Worm (Caenorhabditis elegans) whole organism, L3 larva: ENCODE measurements around the gene T07A9.14.

Experiments used
- R02D3.7 ChIP-seq: fragments of 150-350 bp; optimal IDR thresholded peaks from 2 replicates; lab custom pipeline; 2014; ENCODE audit warnings: missing biosample characterization, missing genetic modification characterization
- ZK546.5 ChIP-seq: sonication (generic microtip); optimal IDR thresholded peaks from 2 replicates; lab custom pipeline; 2017; ENCODE audit warnings: missing biosample characterization, missing genetic modification characterization
- aly-2 ChIP-seq: fragments of 150-350 bp; optimal IDR thresholded peaks from 2 replicates; lab custom pipeline; 2014; ENCODE audit warnings: missing biosample characterization, missing genetic modification characterization
- ceh-28 ChIP-seq: fragments of 150-350 bp; optimal IDR thresholded peaks from 2 replicates; lab custom pipeline; 2014; ENCODE audit warnings: missing biosample characterization, missing genetic modification reagents, missing genetic modification characterization
- ceh-82 ChIP-seq: fragments of 150-350 bp; optimal IDR thresholded peaks from 2 replicates; lab custom pipeline; 2014; ENCODE audit warnings: missing biosample characterization, missing genetic modification characterization
- ceh-9 ChIP-seq: sonication (generic microtip); optimal IDR thresholded peaks from 2 replicates; lab custom pipeline; 2018; ENCODE audit warnings: missing biosample characterization, missing genetic modification characterization
- daf-12 ChIP-seq: fragments of 150-350 bp; optimal IDR thresholded peaks from 2 replicates; lab custom pipeline; 2014; ENCODE audit warnings: missing biosample characterization, missing genetic modification reagents, missing genetic modification characterization
- egl-27 ChIP-seq: sonication (generic microtip); optimal IDR thresholded peaks from 4 replicates; lab custom pipeline; 2017; ENCODE audit warnings: missing biosample characterization, missing genetic modification reagents, missing genetic modification characterization
- elt-1 ChIP-seq: fragments of 150-350 bp; optimal IDR thresholded peaks from 2 replicates; lab custom pipeline; 2014; ENCODE audit warnings: missing biosample characterization, missing genetic modification characterization
- elt-2 ChIP-seq: sonication (generic microtip); optimal IDR thresholded peaks from 2 replicates; lab custom pipeline; 2016; ENCODE audit warnings: missing genetic modification reagents, mild to moderate bottlenecking, missing genetic modification characterization, missing compliant biosample characterization
- elt-3 ChIP-seq, 3 experiments: fragments of 150-350 bp in 1 of 3; sonication (generic microtip) in 2 of 3; optimal IDR thresholded peaks; 2 replicates in 2 of 3; 4 replicates in 1 of 3; lab custom pipeline; 2014 to 2017; ENCODE audit warnings: missing biosample characterization in 3 of 3, missing genetic modification characterization in 3 of 3
- eor-1 ChIP-seq, 2 experiments: fragments of 150-350 bp; optimal IDR thresholded peaks; 2 replicates each; lab custom pipeline; 2014 to 2018; ENCODE audit warnings: missing biosample characterization in 2 of 2, missing genetic modification characterization in 2 of 2
- fkh-10 ChIP-seq: sonication (generic microtip); optimal IDR thresholded peaks from 2 replicates; lab custom pipeline; 2017; ENCODE audit warnings: missing biosample characterization, missing genetic modification reagents, missing genetic modification characterization
- fkh-2 ChIP-seq: fragments of 150-350 bp; optimal IDR thresholded peaks from 2 replicates; lab custom pipeline; 2014; ENCODE audit warnings: missing biosample characterization, missing genetic modification reagents, missing genetic modification characterization
- fos-1 ChIP-seq: fragments of 150-350 bp; optimal IDR thresholded peaks from 2 replicates; lab custom pipeline; 2014; ENCODE audit warnings: missing biosample characterization, missing genetic modification characterization
- hmg-11 ChIP-seq: sonication (generic microtip); optimal IDR thresholded peaks from 2 replicates; lab custom pipeline; 2016; ENCODE audit warnings: missing genetic modification characterization, missing compliant biosample characterization
- jun-1 ChIP-seq: fragments of 150-350 bp; optimal IDR thresholded peaks from 2 replicates; lab custom pipeline; 2014; ENCODE audit warnings: missing biosample characterization, missing genetic modification reagents, missing genetic modification characterization
- lin-15B ChIP-seq: fragments of 150-350 bp; optimal IDR thresholded peaks from 2 replicates; lab custom pipeline; 2014; ENCODE audit warnings: missing biosample characterization, missing genetic modification characterization
- lin-39 ChIP-seq: fragments of 150-350 bp; optimal IDR thresholded peaks from 2 replicates; lab custom pipeline; 2018; ENCODE audit warnings: missing biosample characterization, missing genetic modification reagents, missing genetic modification characterization
- lsy-12 ChIP-seq: sonication (generic microtip); optimal IDR thresholded peaks from 2 replicates; lab custom pipeline; 2016; ENCODE audit warnings: mild to moderate bottlenecking, missing genetic modification characterization, missing compliant biosample characterization
- mml-1 ChIP-seq: fragments of 150-350 bp; sonication (generic microtip); optimal IDR thresholded peaks from 3 replicates; lab custom pipeline; 2014; ENCODE audit warnings: missing biosample characterization, missing genetic modification characterization
- nfya-1 ChIP-seq: sonication (generic microtip); optimal IDR thresholded peaks from 2 replicates; lab custom pipeline; 2017; ENCODE audit warnings: missing genetic modification characterization, mild to moderate bottlenecking, missing compliant biosample characterization, antibody characterized with exemption, moderate library complexity; ENCODE audit not compliant: insufficient read depth
- nhr-11 ChIP-seq: fragments of 150-350 bp; optimal IDR thresholded peaks from 2 replicates; lab custom pipeline; 2014; ENCODE audit warnings: missing biosample characterization, missing genetic modification characterization
- nhr-12 ChIP-seq: fragments of 150-350 bp; optimal IDR thresholded peaks from 2 replicates; lab custom pipeline; 2014; ENCODE audit warnings: missing biosample characterization, missing genetic modification characterization
- nhr-23 ChIP-seq: fragments of 150-350 bp; optimal IDR thresholded peaks from 2 replicates; lab custom pipeline; 2014; ENCODE audit warnings: missing biosample characterization, missing genetic modification reagents, missing genetic modification characterization
- nhr-237 ChIP-seq: fragments of 150-350 bp; optimal IDR thresholded peaks from 2 replicates; lab custom pipeline; 2014; ENCODE audit warnings: missing biosample characterization, missing genetic modification characterization
- nhr-25 ChIP-seq: sonication (generic microtip); optimal IDR thresholded peaks from 2 replicates; lab custom pipeline; 2017; ENCODE audit warnings: missing biosample characterization, missing genetic modification characterization
- nhr-28 ChIP-seq: fragments of 150-350 bp; optimal IDR thresholded peaks from 2 replicates; lab custom pipeline; 2014; ENCODE audit warnings: missing biosample characterization, missing genetic modification characterization
- nhr-43 ChIP-seq: sonication (generic microtip); optimal IDR thresholded peaks from 2 replicates; lab custom pipeline; 2016; ENCODE audit warnings: mild to moderate bottlenecking, missing genetic modification characterization, missing compliant biosample characterization; ENCODE audit not compliant: poor library complexity, severe bottlenecking
- nhr-67 ChIP-seq: fragments of 150-350 bp; optimal IDR thresholded peaks from 2 replicates; lab custom pipeline; 2014; ENCODE audit warnings: missing biosample characterization, missing genetic modification characterization
- nhr-76 ChIP-seq: fragments of 150-350 bp; sonication (generic microtip); optimal IDR thresholded peaks from 5 replicates; lab custom pipeline; 2014; ENCODE audit warnings: missing biosample characterization, missing genetic modification characterization
- nhr-77 ChIP-seq: fragments of 150-350 bp; optimal IDR thresholded peaks from 2 replicates; lab custom pipeline; 2014; ENCODE audit warnings: missing biosample characterization, missing genetic modification characterization
- pha-4 ChIP-seq: fragments of 150-350 bp; optimal IDR thresholded peaks from 2 replicates; lab custom pipeline; 2014; ENCODE audit warnings: missing biosample characterization, missing genetic modification reagents, missing genetic modification characterization
- pqm-1 ChIP-seq: fragments of 150-350 bp; optimal IDR thresholded peaks from 2 replicates; lab custom pipeline; 2017; ENCODE audit warnings: missing biosample characterization, missing genetic modification characterization, inconsistent platforms
- sea-2 ChIP-seq: fragments of 150-350 bp; sonication (generic microtip); optimal IDR thresholded peaks from 4 replicates; lab custom pipeline; 2014; ENCODE audit warnings: missing biosample characterization, missing genetic modification reagents, missing genetic modification characterization
- skn-1 ChIP-seq: fragments of 150-350 bp; optimal IDR thresholded peaks from 2 replicates; lab custom pipeline; 2014; ENCODE audit warnings: missing biosample characterization, missing genetic modification characterization
- snpc-4 ChIP-seq: fragments of 150-350 bp; optimal IDR thresholded peaks from 2 replicates; lab custom pipeline; 2014; ENCODE audit warnings: missing biosample characterization, missing genetic modification characterization
- zag-1 ChIP-seq: fragments of 150-350 bp; optimal IDR thresholded peaks from 2 replicates; lab custom pipeline; 2014; ENCODE audit warnings: missing biosample characterization, missing genetic modification characterization
- ztf-11 ChIP-seq: fragments of 150-350 bp; optimal IDR thresholded peaks from 2 replicates; lab custom pipeline; 2014; ENCODE audit warnings: missing biosample characterization, missing genetic modification characterization
- ztf-4 ChIP-seq: fragments of 150-350 bp; optimal IDR thresholded peaks from 2 replicates; lab custom pipeline; 2014; ENCODE audit warnings: missing biosample characterization, missing genetic modification characterization

Gene T07A9.14

DNA sequence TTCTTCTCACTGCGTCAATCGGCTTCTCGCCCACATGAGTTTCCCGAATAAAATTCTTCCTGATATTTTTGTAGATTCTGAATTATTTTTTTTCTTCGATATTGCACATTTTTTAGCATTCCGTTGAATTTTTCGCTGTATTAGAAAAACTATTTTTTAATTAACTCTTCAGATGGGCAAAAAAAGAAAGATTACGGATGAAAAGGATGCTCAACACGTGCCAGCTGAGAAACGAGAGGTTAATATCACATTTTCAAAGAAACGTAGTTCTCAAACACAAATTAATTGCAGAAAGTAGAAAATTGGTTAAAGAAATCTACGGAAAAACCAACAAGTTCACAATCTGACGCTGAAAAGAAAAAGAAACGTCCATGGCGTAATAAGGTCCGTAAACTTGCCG, 9.9 kb downstream of the T07A9.14 start, which contains the start of gene rrp-8:
rrp-8 (plus strand) TSS at position 173 of the 400 bp plus-strand sequence.
- no peak for TF ChIP-seq egl-27 (tag; lab: Kevin White, UChicago)
- TF ChIP-seq nhr-28 (tag; lab: Kevin White, UChicago): no peak
- no peak for TF ChIP-seq nhr-11
- TF ChIP-seq sea-2 (GFP tag; lab: Kevin White, UChicago): no peak
- no peak for TF ChIP-seq fkh-2 (tag; lab: Kevin White, UChicago)
- no peak for TF ChIP-seq nhr-76
- TF ChIP-seq nhr-12: no peak
- TF ChIP-seq nhr-67 (tag; lab: Kevin White, UChicago): no peak
- TF ChIP-seq ztf-4 (tag; lab: Kevin White, UChicago): no peak
- no peak for TF ChIP-seq nhr-43 (tag; lab: Kevin White, UChicago)
- TF ChIP-seq zag-1 (tag; lab: Kevin White, UChicago): no peak
- TF ChIP-seq fkh-10 (GFP tag; lab: Kevin White, UChicago): no peak
- TF ChIP-seq ceh-82: no peak

DNA sequence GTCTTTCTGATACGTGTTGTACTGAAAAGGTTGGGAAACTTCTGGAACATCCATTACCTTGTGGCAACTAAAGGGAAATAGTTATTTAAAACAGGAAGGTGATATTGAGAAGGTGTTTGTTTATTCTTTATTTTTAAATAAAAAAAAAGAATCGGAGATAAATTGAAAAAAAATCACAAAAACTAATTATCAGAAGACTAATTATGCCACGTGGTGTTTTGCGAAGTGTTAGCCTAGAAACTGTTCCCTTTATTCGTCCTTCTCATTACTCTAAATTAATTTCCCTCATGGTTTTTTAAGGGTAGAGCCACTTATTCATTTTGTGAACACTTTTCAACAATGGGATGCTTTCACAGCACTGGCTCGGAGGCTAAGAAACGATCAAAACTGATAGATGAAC, 14.9 kb downstream of the T07A9.14 start, which contains the start of gene gpa-4:
gpa-4 (plus strand) TSS at position 301 of the 400 bp plus-strand sequence.
- TF ChIP-seq nhr-67 (tag; lab: Kevin White, UChicago) (no peak), snpc-4 (tag; lab: Kevin White, UChicago) (no peak), elt-3 (tag; optimal IDR thresholded peaks at IDR 0.05; lab: Kevin White, UChicago) (no peak), nhr-23 (no peak)
- TF ChIP-seq, all 47 proteins: peak for 0

DNA sequence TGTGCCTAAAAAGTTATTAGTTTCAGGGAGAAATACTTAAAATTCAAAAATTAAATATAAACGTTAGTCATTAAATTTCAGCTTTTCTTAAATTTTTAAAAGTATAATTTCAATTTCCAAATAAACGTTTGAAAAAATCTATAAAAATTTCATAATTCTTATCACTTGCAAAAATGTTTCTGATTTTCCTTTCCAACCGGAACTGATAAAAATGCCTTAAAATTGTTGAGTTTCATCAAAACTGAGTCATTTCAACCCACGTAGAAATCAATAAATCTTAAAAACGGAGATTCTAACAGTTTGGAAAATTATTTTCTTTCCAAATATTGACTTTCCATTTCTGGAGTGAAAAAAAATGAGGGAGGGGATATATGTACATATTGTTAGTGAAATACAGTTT, 22.4 kb downstream of the T07A9.14 start:
- peak; percentile 53 for TF ChIP-seq elt-2 (tag; lab: Kevin White, UChicago)
- TF ChIP-seq pha-4 (tag; lab: Kevin White, UChicago): peak; percentile 4
- TF ChIP-seq sea-2 (GFP tag; lab: Kevin White, UChicago): no peak
- TF ChIP-seq nhr-28 (tag; lab: Kevin White, UChicago): no peak
- TF ChIP-seq nhr-23: no peak
- TF ChIP-seq pqm-1: peak; percentile 10
- no peak for TF ChIP-seq ceh-9
- no peak for TF ChIP-seq nhr-237 (tag; lab: Kevin White, UChicago)
- no peak for TF ChIP-seq lin-39 (tag; lab: Kevin White, UChicago)

DNA sequence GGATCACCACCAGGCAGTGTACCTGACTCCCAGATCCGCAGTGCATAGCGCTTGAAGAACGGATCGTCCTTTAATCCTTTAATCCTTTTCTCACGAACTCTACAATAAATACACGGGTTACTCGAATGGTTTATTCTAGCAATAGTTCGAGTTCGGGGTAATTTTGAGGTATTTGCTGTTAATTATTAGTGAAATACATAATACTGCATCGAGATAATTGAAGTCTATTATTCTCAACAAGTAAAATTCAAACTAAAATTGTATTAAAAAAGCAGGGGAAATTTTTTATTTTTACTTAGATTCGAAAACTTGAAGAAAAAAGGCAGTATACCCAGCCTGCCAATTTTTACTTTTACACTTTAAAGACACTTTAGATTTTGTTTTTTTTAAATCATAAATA, 23.4 kb downstream of the T07A9.14 start, which contains the start of gene kgb-1:
kgb-1 (minus strand) TSS at position 101 of the 400 bp plus-strand sequence.
- TF ChIP-seq fkh-2 (tag; lab: Kevin White, UChicago) (no peak), hmg-11 (no peak), ztf-11 (tag; lab: Kevin White, UChicago) (no peak), pha-4 (tag; lab: Kevin White, UChicago) (no peak), pqm-1 (no peak), ceh-9 (no peak), nhr-43 (tag; lab: Kevin White, UChicago) (no peak), nhr-11 (no peak)

DNA sequence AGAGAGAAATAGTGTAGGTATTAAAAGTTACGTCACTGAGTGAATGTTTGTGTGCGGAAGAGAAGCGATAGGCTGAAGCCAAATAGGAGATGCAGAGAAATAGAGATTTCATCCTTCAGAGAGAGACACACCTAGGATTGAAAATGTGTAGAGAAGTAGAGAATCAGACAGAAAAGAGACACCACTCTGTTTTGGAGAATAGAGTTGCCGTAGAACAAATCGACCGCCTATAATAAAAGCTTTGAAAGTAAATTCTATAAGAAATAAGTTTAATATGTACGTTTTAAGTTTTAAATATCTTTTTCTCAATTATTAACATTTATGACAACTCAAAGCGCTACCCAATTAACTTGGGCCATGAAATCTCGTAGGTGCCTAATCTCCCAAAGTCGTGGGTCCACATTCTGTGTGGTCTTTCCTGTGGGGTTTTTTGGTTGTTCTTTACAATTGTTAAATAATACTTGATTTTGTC, 24.0 kb downstream of the T07A9.14 start, which contains the start of gene T07A9.12:
T07A9.12 (plus strand) TSS at position 448 of the 472 bp plus-strand sequence.
- TF ChIP-seq sea-2 (GFP tag; lab: Kevin White, UChicago) (no peak), ceh-28 (tag; lab: Kevin White, UChicago) (peak; percentile 20), fkh-10 (GFP tag; lab: Kevin White, UChicago) (no peak), lin-15B (tag; lab: Kevin White, UChicago) (peak; percentile 56), nhr-43 (tag; lab: Kevin White, UChicago) (peak; percentile 68), nhr-28 (tag; lab: Kevin White, UChicago) (no peak), ztf-11 (tag; lab: Kevin White, UChicago) (no peak), pha-4 (tag; lab: Kevin White, UChicago) (peak; percentile 93), zag-1 (tag; lab: Kevin White, UChicago) (no peak), nhr-12 (no peak), pqm-1 (peak; percentile 58), elt-1 (tag; lab: Kevin White, UChicago) (no peak), jun-1 (peak; percentile 65), ceh-9 (no peak), nhr-23 (peak; percentile 81), ceh-82 (no peak), eor-1 (tag; optimal IDR thresholded peaks at IDR 0.05; lab: Kevin White, UChicago) (no peak), nfya-1 (tag; lab: Kevin White, UChicago) (peak; percentile 76), lsy-12 (tag; lab: Kevin White, UChicago) (peak; percentile 43), hmg-11 (peak; percentile 59), elt-2 (tag; lab: Kevin White, UChicago) (peak; percentile 73), nhr-25 (tag; lab: Kevin White, UChicago) (peak; percentile 53), nhr-76 (no peak), R02D3.7 (tag; lab: Kevin White, UChicago) (peak; percentile 47), mml-1 (tag; lab: Kevin White, UChicago) (no peak), daf-12 (tag; lab: Kevin White, UChicago) (no peak), ZK546.5 (tag; lab: Kevin White, UChicago) (no peak), skn-1 (tag; lab: Kevin White, UChicago) (peak; percentile 79), nhr-77 (tag; lab: Kevin White, UChicago) (peak; percentile 13), fos-1 (tag; lab: Kevin White, UChicago) (no peak), aly-2 (no peak), ztf-4 (tag; lab: Kevin White, UChicago) (no peak), snpc-4 (tag; lab: Kevin White, UChicago) (peak; percentile 11)
